Worm (Caenorhabditis elegans) whole organism, young adult: Measurements from ENCODE around the gene nspd-7.

Experiments
- F10E7.11 ChIP-seq: sonication (generic microtip); optimal IDR thresholded peaks from 2 replicates; lab custom pipeline; 2017; ENCODE audit warnings: mild to moderate bottlenecking, missing genetic modification characterization, moderate library complexity, missing compliant biosample characterization
- attf-6 ChIP-seq: fragments of 200-800 bp; sonication (Bioruptor generic); IDR thresholded peaks from 2 replicates; pipeline ENCODE4 v1.3.6; 2022; ENCODE audit warnings: missing genetic modification reagents, missing genetic modification characterization, missing compliant biosample characterization
- ceh-100 ChIP-seq: fragments of 200-800 bp; sonication (Bioruptor generic); IDR thresholded peaks from 2 replicates; pipeline ENCODE4 v1.3.6; 2022; ENCODE audit warnings: missing genetic modification reagents, missing genetic modification characterization, missing compliant biosample characterization
- snpc-4 ChIP-seq, 5 experiments: fragments of 150-350 bp in 1 of 5; sonication (generic microtip) in 4 of 5; optimal IDR thresholded peaks; 2 replicates each; lab custom pipeline; 2014 to 2018; ENCODE audit warnings: missing genetic modification characterization in 5 of 5, missing biosample characterization in 3 of 5, antibody characterized with exemption in 2 of 5, mild to moderate bottlenecking in 2 of 5, missing compliant biosample characterization in 2 of 5, missing genotype in 2 of 5, moderate library complexity in 2 of 5, missing genetic modification reagents in 1 of 5
- zfh-2 ChIP-seq: fragments of 200-800 bp; sonication (Bioruptor generic); conservative IDR thresholded peaks from 2 replicates; pipeline ENCODE4 v1.3.6; 2022; ENCODE audit warnings: missing genetic modification reagents, missing genetic modification characterization, missing compliant biosample characterization

DNA sequence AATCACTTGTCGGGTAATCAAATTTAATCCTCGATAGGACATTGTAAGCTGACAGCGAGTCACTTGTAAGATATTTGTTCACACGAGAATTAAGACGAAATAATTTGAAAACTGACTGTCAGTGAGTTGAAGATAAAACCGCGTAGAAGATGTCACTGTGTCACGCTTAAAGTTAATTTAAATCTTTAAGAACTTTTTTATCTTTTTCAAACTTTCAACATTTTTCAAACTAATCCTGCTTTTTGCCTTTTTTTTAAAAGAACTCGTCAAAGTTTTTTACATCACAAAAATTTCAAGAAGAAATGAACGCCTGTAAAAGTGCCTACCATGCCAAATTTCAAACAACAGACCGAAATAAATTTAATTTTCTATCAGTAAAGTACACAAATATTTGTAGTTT lies 44.6 kb upstream of the nspd-7 start, which contains the start of gene acs-18:
- no peak for TF ChIP-seq attf-6
- no peak for TF ChIP-seq ceh-100 (GFP tag; lab: Robert Waterston, UW)
- no peak for TF ChIP-seq zfh-2 (GFP tag; lab: Robert Waterston, UW)
- TF ChIP-seq F10E7.11 (tag; lab: Kevin White, UChicago): no peak
- no peak for TF ChIP-seq snpc-4 (GFP tag; optimal IDR thresholded peaks at IDR 0.05; lab: Kevin White, UChicago)
- TF ChIP-seq snpc-4 (tag; optimal IDR thresholded peaks at IDR 0.05; lab: Kevin White, UChicago): no peak
